Worm (Caenorhabditis elegans) whole organism, L4 larva: Measurements from ENCODE around the gene inft-2.

Experiments
- F10B5.3 ChIP-seq: sonication (generic microtip); optimal IDR thresholded peaks from 2 replicates; lab custom pipeline; 2016; ENCODE audit warnings: mild to moderate bottlenecking, missing genetic modification characterization, missing compliant biosample characterization
- F26F4.8 ChIP-seq: fragments of 200-800 bp; sonication (Bioruptor generic); conservative IDR thresholded peaks from 2 replicates; pipeline ENCODE4 v1.3.6; 2022; ENCODE audit warnings: missing genetic modification characterization, missing compliant biosample characterization
- F44E2.7 ChIP-seq: fragments of 200-800 bp; sonication (Bioruptor generic); IDR thresholded peaks from 2 replicates; pipeline ENCODE4 v2.1.2; 2022; ENCODE audit warnings: missing genetic modification characterization, missing compliant biosample characterization
- T20F7.1 ChIP-seq: fragments of 200-800 bp; sonication (Bioruptor generic); optimal IDR thresholded peaks from 2 replicates; lab custom pipeline; 2018; ENCODE audit warnings: mild to moderate bottlenecking, missing genetic modification characterization, missing compliant biosample characterization
- T26A8.4 ChIP-seq: fragments of 200-800 bp; sonication (Bioruptor generic); IDR thresholded peaks from 2 replicates; pipeline ENCODE4 v1.3.6; 2022; ENCODE audit warnings: missing genetic modification characterization, missing compliant biosample characterization
- ZK337.2 ChIP-seq: fragments of 200-800 bp; sonication (Bioruptor generic); IDR thresholded peaks from 2 replicates; pipeline ENCODE4 v1.3.6; 2022; ENCODE audit warnings: missing genetic modification reagents, missing genetic modification characterization, missing compliant biosample characterization
- ZK546.5 ChIP-seq, 2 experiments: sonication (generic microtip); optimal IDR thresholded peaks; 2 replicates each; lab custom pipeline; 2017; ENCODE audit warnings: missing biosample characterization in 2 of 2, missing genetic modification characterization in 2 of 2
- aly-2 ChIP-seq: sonication (generic microtip); optimal IDR thresholded peaks from 2 replicates; lab custom pipeline; 2018; ENCODE audit warnings: missing biosample characterization, missing genetic modification characterization
- arid-1 ChIP-seq: fragments of 200-800 bp; sonication (Bioruptor generic); conservative IDR thresholded peaks from 2 replicates; pipeline ENCODE4 v1.3.6; 2022; ENCODE audit warnings: missing genetic modification reagents, missing genetic modification characterization, missing compliant biosample characterization
- attf-4 ChIP-seq: sonication (generic microtip); optimal IDR thresholded peaks from 3 replicates; lab custom pipeline; 2017; ENCODE audit warnings: missing biosample characterization, missing genetic modification characterization
- ceh-20 ChIP-seq: fragments of 200-800 bp; sonication (Bioruptor generic); IDR thresholded peaks from 2 replicates; pipeline ENCODE4 v1.3.6; 2022; ENCODE audit warnings: missing genetic modification reagents, missing genetic modification characterization, missing compliant biosample characterization
- ceh-32 ChIP-seq: sonication (generic microtip); optimal IDR thresholded peaks from 2 replicates; lab custom pipeline; 2016; ENCODE audit warnings: mild to moderate bottlenecking, missing genetic modification characterization, missing compliant biosample characterization; ENCODE audit not compliant: poor library complexity
- ceh-82 ChIP-seq: sonication (generic microtip); optimal IDR thresholded peaks from 2 replicates; lab custom pipeline; 2017; ENCODE audit warnings: missing biosample characterization, missing genetic modification characterization
- ctbp-1 ChIP-seq: fragments of 200-800 bp; sonication (Bioruptor generic); IDR thresholded peaks from 2 replicates; pipeline ENCODE4 v1.3.6; 2022; ENCODE audit warnings: missing genetic modification reagents, missing genetic modification characterization, missing compliant biosample characterization
- dmd-6 ChIP-seq: fragments of 200-800 bp; sonication (Bioruptor generic); IDR thresholded peaks from 2 replicates; pipeline ENCODE4 v1.3.6; 2022; ENCODE audit warnings: missing genetic modification reagents, missing genetic modification characterization, missing compliant biosample characterization
- dmd-9 ChIP-seq: fragments of 200-800 bp; sonication (Bioruptor generic); IDR thresholded peaks from 2 replicates; pipeline ENCODE4 v1.3.6; 2022; ENCODE audit warnings: missing genetic modification reagents, missing genetic modification characterization, missing compliant biosample characterization
- duxl-1 ChIP-seq: sonication (generic microtip); optimal IDR thresholded peaks from 2 replicates; lab custom pipeline; 2016; ENCODE audit warnings: mild to moderate bottlenecking, missing genetic modification characterization, moderate library complexity, missing compliant biosample characterization; ENCODE audit not compliant: poor library complexity
- egl-27 ChIP-seq: sonication (generic microtip); optimal IDR thresholded peaks from 3 replicates; lab custom pipeline; 2017; ENCODE audit warnings: missing biosample characterization, missing genetic modification reagents, missing genetic modification characterization
- fkh-10 ChIP-seq: fragments of 150-350 bp; optimal IDR thresholded peaks from 2 replicates; lab custom pipeline; 2014; ENCODE audit warnings: missing biosample characterization, missing genetic modification reagents, missing genetic modification characterization
- fos-1 ChIP-seq: fragments of 150-350 bp; optimal IDR thresholded peaks from 2 replicates; lab custom pipeline; 2014; ENCODE audit warnings: missing biosample characterization, missing genetic modification characterization
- gei-8 ChIP-seq: fragments of 200-800 bp; sonication (Bioruptor generic); optimal IDR thresholded peaks from 2 replicates; lab custom pipeline; 2018; ENCODE audit warnings: mild to moderate bottlenecking, missing genetic modification characterization, missing compliant biosample characterization
- hif-1 ChIP-seq, 2 experiments: sonication (generic microtip); optimal IDR thresholded peaks; 2 replicates each; lab custom pipeline; 2016 to 2017; ENCODE audit warnings: missing compliant biosample characterization in 2 of 2, missing genetic modification characterization in 2 of 2, missing genetic modification reagents in 2 of 2, missing genotype in 2 of 2, mild to moderate bottlenecking in 1 of 2
- hlh-11 ChIP-seq: fragments of 200-800 bp; sonication (Bioruptor generic); optimal IDR thresholded peaks from 2 replicates; lab custom pipeline; 2018; ENCODE audit warnings: mild to moderate bottlenecking, missing genetic modification characterization, missing compliant biosample characterization
- hlh-30 ChIP-seq: sonication (generic microtip); optimal IDR thresholded peaks from 2 replicates; lab custom pipeline; 2017; ENCODE audit warnings: antibody characterized with exemption, mild to moderate bottlenecking, missing genetic modification characterization, missing compliant biosample characterization; ENCODE audit not compliant: insufficient read depth
- jun-1 ChIP-seq: fragments of 150-350 bp; optimal IDR thresholded peaks from 2 replicates; lab custom pipeline; 2014; ENCODE audit warnings: missing biosample characterization, missing genetic modification reagents, missing genetic modification characterization
- lin-13 ChIP-seq: fragments of 150-350 bp; optimal IDR thresholded peaks from 2 replicates; lab custom pipeline; 2014; ENCODE audit warnings: missing biosample characterization, missing genetic modification reagents, missing genetic modification characterization
- lin-15B ChIP-seq: fragments of 150-350 bp; sonication (generic microtip); optimal IDR thresholded peaks from 3 replicates; lab custom pipeline; 2014; ENCODE audit warnings: missing biosample characterization, missing genetic modification characterization
- lin-29 ChIP-seq: fragments of 200-800 bp; sonication (Bioruptor generic); IDR thresholded peaks from 2 replicates; pipeline ENCODE4 v1.3.6; 2022; ENCODE audit warnings: missing genetic modification reagents, missing genetic modification characterization, missing compliant biosample characterization
- lin-38 ChIP-seq: fragments of 200-800 bp; sonication (Bioruptor generic); IDR thresholded peaks from 2 replicates; pipeline ENCODE4 v1.3.6; 2022; ENCODE audit warnings: missing genetic modification reagents, missing genetic modification characterization, missing compliant biosample characterization
- mdt-29 ChIP-seq: fragments of 200-800 bp; sonication (Bioruptor generic); IDR thresholded peaks from 2 replicates; pipeline ENCODE4 v1.3.6; 2022; ENCODE audit warnings: missing genetic modification reagents, missing genetic modification characterization, missing compliant biosample characterization
- mxl-2 ChIP-seq: fragments of 200-800 bp; sonication (Bioruptor generic); conservative IDR thresholded peaks from 2 replicates; pipeline ENCODE4 v1.3.6; 2022; ENCODE audit warnings: missing genetic modification reagents, missing genetic modification characterization, missing compliant biosample characterization
- mxl-3 ChIP-seq: fragments of 200-800 bp; sonication (Bioruptor generic); optimal IDR thresholded peaks from 2 replicates; lab custom pipeline; 2018; ENCODE audit warnings: mild to moderate bottlenecking, missing genetic modification characterization, missing compliant biosample characterization
- nhr-237 ChIP-seq: sonication (generic microtip); optimal IDR thresholded peaks from 2 replicates; lab custom pipeline; 2017; ENCODE audit warnings: missing biosample characterization, missing genetic modification characterization
- nhr-25 ChIP-seq: sonication (generic microtip); optimal IDR thresholded peaks from 2 replicates; lab custom pipeline; 2017; ENCODE audit warnings: missing genetic modification characterization, mild to moderate bottlenecking, missing compliant biosample characterization, antibody characterized with exemption, moderate library complexity, borderline replicate concordance; ENCODE audit not compliant: insufficient read depth
- nhr-28 ChIP-seq: fragments of 150-350 bp; optimal IDR thresholded peaks from 2 replicates; lab custom pipeline; 2014; ENCODE audit warnings: missing biosample characterization, missing genetic modification characterization
- nhr-42 ChIP-seq: fragments of 200-800 bp; sonication (Bioruptor generic); IDR thresholded peaks from 2 replicates; pipeline ENCODE4 v1.3.6; 2022; ENCODE audit warnings: missing genetic modification characterization, missing compliant biosample characterization
- nhr-6 ChIP-seq: fragments of 150-350 bp; optimal IDR thresholded peaks from 2 replicates; lab custom pipeline; 2014; ENCODE audit warnings: missing biosample characterization, missing genetic modification characterization
- php-3 ChIP-seq: fragments of 200-800 bp; sonication (Bioruptor generic); IDR thresholded peaks from 2 replicates; pipeline ENCODE4 v1.3.6; 2022; ENCODE audit warnings: missing genetic modification reagents, missing genetic modification characterization, missing compliant biosample characterization
- pqm-1 ChIP-seq: sonication (generic microtip); optimal IDR thresholded peaks from 2 replicates; lab custom pipeline; 2017; ENCODE audit warnings: missing biosample characterization, missing genetic modification characterization
- saeg-2 ChIP-seq: fragments of 200-800 bp; sonication (Bioruptor generic); IDR thresholded peaks from 2 replicates; pipeline ENCODE4 v1.3.6; 2022; ENCODE audit warnings: missing genetic modification reagents, missing genetic modification characterization, missing compliant biosample characterization
- set-16 ChIP-seq: fragments of 200-800 bp; sonication (Bioruptor generic); IDR thresholded peaks from 2 replicates; pipeline ENCODE4 v1.3.6; 2022; ENCODE audit warnings: missing genetic modification reagents, missing genetic modification characterization, missing compliant biosample characterization
- skn-1 ChIP-seq: fragments of 150-350 bp; optimal IDR thresholded peaks from 2 replicates; lab custom pipeline; 2014; ENCODE audit warnings: missing biosample characterization, missing genetic modification characterization
- spr-1 ChIP-seq: sonication (generic microtip); optimal IDR thresholded peaks from 2 replicates; lab custom pipeline; 2016; ENCODE audit warnings: mild to moderate bottlenecking, missing genetic modification characterization, missing compliant biosample characterization
- spr-3 ChIP-seq: fragments of 200-800 bp; sonication (Bioruptor generic); optimal IDR thresholded peaks from 2 replicates; lab custom pipeline; 2018; ENCODE audit warnings: mild to moderate bottlenecking, missing genetic modification characterization, missing compliant biosample characterization
- tag-97 ChIP-seq: fragments of 200-800 bp; sonication (Bioruptor generic); IDR thresholded peaks from 2 replicates; pipeline ENCODE4 v1.3.6; 2022; ENCODE audit warnings: missing genetic modification characterization, missing compliant biosample characterization
- tra-1 ChIP-seq: fragments of 200-800 bp; sonication (Bioruptor generic); IDR thresholded peaks from 2 replicates; pipeline ENCODE4 v1.3.6; 2022; ENCODE audit warnings: missing genetic modification reagents, missing genetic modification characterization, missing compliant biosample characterization
- unc-130 ChIP-seq: sonication (generic microtip); optimal IDR thresholded peaks from 2 replicates; lab custom pipeline; 2016; ENCODE audit warnings: missing genetic modification reagents, missing genetic modification characterization, missing compliant biosample characterization
- unc-39 ChIP-seq: sonication (generic microtip); optimal IDR thresholded peaks from 2 replicates; lab custom pipeline; 2017; ENCODE audit warnings: missing biosample characterization, missing genetic modification characterization
- unc-62 ChIP-seq, 3 experiments: fragments of 150-350 bp in 1 of 3; sonication (generic microtip); optimal IDR thresholded peaks in 2 of 3; peaks in 1 of 3; 1 replicate in 1 of 3; 2 replicates in 2 of 3; lab custom pipeline; 2014 to 2017; ENCODE audit warnings: missing biosample characterization in 3 of 3, missing genetic modification characterization in 3 of 3, missing genetic modification reagents in 3 of 3, missing genotype in 1 of 3
- vab-7 ChIP-seq: fragments of 200-800 bp; sonication (Bioruptor generic); IDR thresholded peaks from 2 replicates; pipeline ENCODE4 v1.3.6; 2022; ENCODE audit warnings: missing genetic modification reagents, missing genetic modification characterization, missing compliant biosample characterization
- zfp-3 ChIP-seq: fragments of 200-800 bp; sonication (Bioruptor generic); conservative IDR thresholded peaks from 2 replicates; pipeline ENCODE4 v1.3.6; 2022; ENCODE audit warnings: missing genetic modification reagents, missing genetic modification characterization, missing compliant biosample characterization

inft-2 gene

DNA sequence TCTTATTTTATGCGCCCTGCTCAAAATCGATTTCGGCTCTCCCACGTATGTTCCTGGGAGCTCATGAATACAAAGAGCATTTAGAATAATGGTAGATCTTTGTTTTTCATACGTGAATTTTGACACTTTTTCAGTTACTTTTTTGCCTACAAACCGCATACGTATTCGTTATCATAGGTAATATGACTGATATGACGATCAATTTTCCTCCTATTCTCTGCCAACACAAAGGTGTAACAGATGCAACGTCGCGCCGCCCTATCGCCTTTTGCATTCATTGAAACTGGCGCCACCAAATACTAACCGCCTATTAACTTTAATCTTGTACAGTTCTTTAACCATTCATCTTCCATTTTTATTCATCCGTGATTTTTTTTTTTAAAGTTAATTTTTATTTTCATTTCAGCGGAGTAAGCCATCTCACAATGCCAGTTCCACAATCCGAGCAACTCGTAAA is 45.5 kb downstream of the inft-2 start, which contains the start of gene W07G4.5:
Gene W07G4.5, plus strand, starts transcription at position 407 of the 457 bp plus-strand sequence.
- TF ChIP-seq hlh-11 (tag; lab: Kevin White, UChicago) (peak; percentile 66), hlh-30 (tag; lab: Kevin White, UChicago) (no peak), lin-29 (no peak), duxl-1 (no peak), php-3 (GFP tag; lab: Robert Waterston, UW) (no peak), dmd-9 (GFP tag; lab: Robert Waterston, UW) (no peak), mxl-3 (GFP tag; lab: Kevin White, UChicago) (peak; percentile 28), unc-39 (tag; lab: Kevin White, UChicago) (no peak), nhr-25 (no peak), spr-3 (GFP tag; lab: Kevin White, UChicago) (no peak), nhr-6 (tag; lab: Kevin White, UChicago) (no peak), mdt-29 (GFP tag; lab: Robert Waterston, UW) (no peak), pqm-1 (peak; percentile 70), nhr-28 (tag; lab: Kevin White, UChicago) (peak; percentile 83), dmd-6 (GFP tag; lab: Robert Waterston, UW) (peak; percentile 65), ceh-32 (tag; lab: Kevin White, UChicago) (no peak), ceh-82 (tag; lab: Kevin White, UChicago) (no peak), ZK337.2 (GFP tag; lab: Robert Waterston, UW) (no peak), F26F4.8 (GFP tag; lab: Robert Waterston, UW) (no peak), lin-38 (GFP tag; lab: Robert Waterston, UW) (no peak), fkh-10 (GFP tag; lab: Kevin White, UChicago) (no peak), vab-7 (GFP tag; lab: Robert Waterston, UW) (no peak), gei-8 (GFP tag; lab: Kevin White, UChicago) (no peak), F44E2.7 (GFP tag; lab: Robert Waterston, UW) (no peak), egl-27 (tag; lab: Kevin White, UChicago) (no peak), unc-130 (GFP tag; lab: Kevin White, UChicago) (no peak), attf-4 (tag; lab: Kevin White, UChicago) (no peak), spr-1 (tag; lab: Kevin White, UChicago) (no peak), lin-13 (no peak), ZK546.5 (tag; optimal IDR thresholded peaks at IDR 0.05; lab: Kevin White, UChicago) (no peak), unc-62 (GFP tag; optimal IDR thresholded peaks at IDR 0.05 in 1 of 2; lab: Kevin White, UChicago) (peak in 1 of 2 experiments; percentile 23), unc-62 (tag; optimal IDR thresholded peaks at IDR 0.05; lab: Kevin White, UChicago) (no peak), hif-1 (tag; optimal IDR thresholded peaks at IDR 0.05; lab: Kevin White, UChicago) (peak; percentile 37 to 87), set-16 (GFP tag; lab: Robert Waterston, UW) (no peak), skn-1 (tag; lab: Kevin White, UChicago) (no peak), tra-1 (no peak), nhr-237 (tag; lab: Kevin White, UChicago) (no peak), nhr-42 (no peak), aly-2 (tag; lab: Kevin White, UChicago) (no peak), lin-15B (no peak), mxl-2 (GFP tag; lab: Robert Waterston, UW) (no peak), T20F7.1 (GFP tag; lab: Kevin White, UChicago) (no peak), tag-97 (no peak), saeg-2 (GFP tag; lab: Robert Waterston, UW) (no peak), ctbp-1 (GFP tag; lab: Robert Waterston, UW) (no peak), F10B5.3 (tag; lab: Kevin White, UChicago) (no peak), jun-1 (tag; lab: Kevin White, UChicago) (no peak), arid-1 (no peak), ceh-20 (no peak), fos-1 (tag; lab: Kevin White, UChicago) (no peak), zfp-3 (GFP tag; lab: Robert Waterston, UW) (no peak), T26A8.4 (GFP tag; lab: Robert Waterston, UW) (no peak)
